Fruit fly (Drosophila melanogaster) whole organism, embryonic: ENCODE results near the gene rtv.

ENCODE experiments used
- CG1233 ChIP-seq: fragments of 200-800 bp; sonication (Bioruptor generic); optimal IDR thresholded peaks from 4 replicates; lab custom pipeline; 2018; ENCODE audit warnings: missing biosample characterization, mild to moderate bottlenecking, missing genetic modification characterization
- CG34224 ChIP-seq: fragments of 200-800 bp; sonication (Bioruptor generic); IDR thresholded peaks from 3 replicates; pipeline ENCODE4 v1.3.6; 2022; ENCODE audit warnings: missing biosample characterization, missing genetic modification characterization; ENCODE audit not compliant: partially characterized antibody
- Med ChIP-seq: fragments of 200-800 bp; sonication (Bioruptor generic); peaks from one replicate; lab custom pipeline; 2016; ENCODE audit warnings: missing biosample characterization, missing genetic modification characterization, mild to moderate bottlenecking, inconsistent platforms, moderate library complexity
- hth ChIP-seq: fragments of >200 bp; optimal IDR thresholded peaks from 2 replicates; lab custom pipeline; 2017; ENCODE audit warnings: inconsistent platforms
- vvl ChIP-seq: fragments of 200-800 bp; sonication (Bioruptor generic); IDR thresholded peaks from 2 replicates; pipeline ENCODE4 v1.3.6; 2022; ENCODE audit warnings: missing biosample characterization, missing genetic modification characterization

- TF ChIP-seq Med (peak; percentile 33), CG1233 (GFP tag; lab: Kevin White, UChicago) (no peak), CG34224 (no peak), vvl (GFP tag; lab: Robert Waterston, UW) (no peak), hth (lab: Kevin White, UChicago) (no peak)
These were observed 15.2 kb upstream of the rtv start, which contains the start of gene Antdh for dm6 chrX:11168958-11169357.
